Fruit fly (Drosophila melanogaster) whole organism, embryonic: Measurements from ENCODE around the gene Doc2.
A peak's percentile ranks its signal among the peaks of the same experiment; 100 is the strongest.

Source experiments
- Awh ChIP-seq: fragments of 200-800 bp; sonication (Bioruptor generic); IDR thresholded peaks from 2 replicates; pipeline ENCODE4, ENCODE4 v1.3.6; 2022; ENCODE audit warnings: missing biosample characterization, missing genetic modification characterization
- CG12236 ChIP-seq: fragments of 200-800 bp; sonication (Bioruptor generic); optimal IDR thresholded peaks from 2 replicates; lab custom pipeline; 2016; ENCODE audit warnings: missing biosample characterization, missing genetic modification characterization
- CG12391 ChIP-seq: fragments of 200-800 bp; sonication (Bioruptor generic); optimal IDR thresholded peaks from 3 replicates; lab custom pipeline; 2018; ENCODE audit warnings: missing biosample characterization, mild to moderate bottlenecking, missing genetic modification characterization, moderate library complexity
- CG14050 ChIP-seq: fragments of 200-800 bp; sonication (Bioruptor generic); IDR thresholded peaks from 3 replicates; pipeline ENCODE4 v1.3.6; 2022; ENCODE audit warnings: missing biosample characterization, missing genetic modification characterization
- CG15073 ChIP-seq: fragments of 200-800 bp; sonication (Bioruptor generic); optimal IDR thresholded peaks from 2 replicates; lab custom pipeline; 2016; ENCODE audit warnings: missing biosample characterization, missing genetic modification characterization
- CG18262 ChIP-seq: fragments of 200-800 bp; optimal IDR thresholded peaks from 3 replicates; lab custom pipeline; 2019; ENCODE audit warnings: missing biosample characterization, mild to moderate bottlenecking, missing genetic modification characterization, moderate library complexity
- CG2202 ChIP-seq: fragments of 200-800 bp; sonication (Bioruptor generic); optimal IDR thresholded peaks from 2 replicates; lab custom pipeline; 2018; ENCODE audit warnings: missing biosample characterization, mild to moderate bottlenecking, missing genetic modification characterization
- CG31388 ChIP-seq: fragments of 200-800 bp; sonication (Bioruptor generic); optimal IDR thresholded peaks from 2 replicates; lab custom pipeline; 2016; ENCODE audit warnings: missing biosample characterization, missing genetic modification characterization
- CG32767 ChIP-seq: fragments of 200-800 bp; sonication (Bioruptor generic); IDR thresholded peaks from 2 replicates; pipeline ENCODE4 v1.3.6; 2022; ENCODE audit warnings: missing biosample characterization, missing genetic modification characterization
- CG34224 ChIP-seq: fragments of 200-800 bp; sonication (Bioruptor generic); IDR thresholded peaks from 3 replicates; pipeline ENCODE4 v1.3.6; 2022; ENCODE audit warnings: missing biosample characterization, missing genetic modification characterization; ENCODE audit not compliant: partially characterized antibody
- CG3838 ChIP-seq: fragments of 200-800 bp; sonication (Bioruptor generic); optimal IDR thresholded peaks from 3 replicates; lab custom pipeline; 2016; ENCODE audit warnings: missing biosample characterization, missing genetic modification characterization
- CG4820 ChIP-seq: fragments of 200-800 bp; sonication (Bioruptor generic); optimal IDR thresholded peaks from 3 replicates; lab custom pipeline; 2016; ENCODE audit warnings: missing biosample characterization, missing genetic modification characterization
- CG6175 ChIP-seq: fragments of 200-800 bp; sonication (Bioruptor generic); IDR thresholded peaks from 3 replicates; pipeline ENCODE4 v1.3.6; 2022; ENCODE audit warnings: missing biosample characterization, missing genetic modification characterization
- CG6791 ChIP-seq: fragments of 200-800 bp; sonication (Bioruptor generic); IDR thresholded peaks from 3 replicates; pipeline ENCODE4 v1.3.6; 2022; ENCODE audit warnings: missing biosample characterization, missing genetic modification characterization; ENCODE audit not compliant: partially characterized antibody
- CG7357 ChIP-seq: fragments of 200-800 bp; sonication (Bioruptor generic); IDR thresholded peaks from 3 replicates; pipeline ENCODE4 v1.3.6; 2022; ENCODE audit warnings: missing biosample characterization, missing genetic modification characterization
- CG7928 ChIP-seq: fragments of 200-800 bp; sonication (Bioruptor generic); optimal IDR thresholded peaks from 2 replicates; lab custom pipeline; 2017; ENCODE audit warnings: missing biosample characterization, mild to moderate bottlenecking, missing genetic modification characterization
- CG8924 ChIP-seq: fragments of 200-800 bp; optimal IDR thresholded peaks from 3 replicates; lab custom pipeline; 2019; ENCODE audit warnings: missing biosample characterization, mild to moderate bottlenecking, missing genetic modification characterization, moderate library complexity
- CkIIα-i1 ChIP-seq: fragments of 200-800 bp; sonication (Bioruptor generic); IDR thresholded peaks from 2 replicates; pipeline ENCODE4 v1.3.6; 2022; ENCODE audit warnings: missing biosample characterization, missing genetic modification characterization
- CoRest ChIP-seq: fragments of 200-800 bp; sonication (Bioruptor generic); optimal IDR thresholded peaks from 3 replicates; lab custom pipeline; 2018; ENCODE audit warnings: missing biosample characterization, mild to moderate bottlenecking, missing genetic modification characterization, moderate library complexity
- Deaf1 ChIP-seq: fragments of 200-800 bp; optimal IDR thresholded peaks from 3 replicates; lab custom pipeline; 2019; ENCODE audit warnings: missing biosample characterization, mild to moderate bottlenecking, missing genetic modification characterization, moderate library complexity
- Dll ChIP-seq: fragments of 200-800 bp; sonication (Bioruptor generic); IDR thresholded peaks from 4 replicates; pipeline ENCODE4 v1.3.6; 2022; ENCODE audit warnings: missing biosample characterization, missing genetic modification characterization; ENCODE audit not compliant: partially characterized antibody
- Doc2 ChIP-seq: fragments of 200-800 bp; sonication (Bioruptor generic); IDR thresholded peaks from 2 replicates; pipeline ENCODE4 v1.3.6; 2022; ENCODE audit warnings: missing biosample characterization, missing genetic modification characterization
- E2f2 ChIP-seq: fragments of 200-800 bp; sonication (Bioruptor generic); IDR thresholded peaks from 2 replicates; pipeline ENCODE4 v1.3.6; 2022; ENCODE audit warnings: missing biosample characterization, missing genetic modification characterization
- Eip74EF ChIP-seq, 2 experiments: fragments of 200-800 bp in 1 of 2; fragments of >200 bp in 1 of 2; sonication (Bioruptor generic) in 1 of 2; optimal IDR thresholded peaks; 2 replicates each; lab custom pipeline; 2017 to 2019; ENCODE audit warnings: missing biosample characterization in 2 of 2, missing genetic modification characterization in 2 of 2, mild to moderate bottlenecking in 1 of 2, moderate library complexity in 1 of 2
- GATAe ChIP-seq: fragments of 200-800 bp; sonication (Bioruptor generic); conservative IDR thresholded peaks from 2 replicates; pipeline ENCODE4 v1.3.6; 2022; ENCODE audit warnings: missing biosample characterization, missing genetic modification characterization
- HmgZ ChIP-seq: fragments of 200-800 bp; sonication (Bioruptor generic); optimal IDR thresholded peaks from 2 replicates; lab custom pipeline; 2018; ENCODE audit warnings: missing biosample characterization, mild to moderate bottlenecking, missing genetic modification characterization
- Hsf ChIP-seq: fragments of 200-800 bp; sonication (Bioruptor generic); optimal IDR thresholded peaks from 3 replicates; lab custom pipeline; 2016; ENCODE audit warnings: missing biosample characterization, missing genetic modification characterization
- MESR4 ChIP-seq: fragments of 200-800 bp; sonication (Bioruptor generic); optimal IDR thresholded peaks from 2 replicates; lab custom pipeline; 2018; ENCODE audit warnings: missing biosample characterization, mild to moderate bottlenecking, missing genetic modification characterization, moderate library complexity
- Mad ChIP-seq: fragments of 200-800 bp; sonication (Bioruptor generic); optimal IDR thresholded peaks from 2 replicates; lab custom pipeline; 2016; ENCODE audit warnings: missing biosample characterization, missing genetic modification characterization
- Med ChIP-seq: fragments of 200-800 bp; sonication (Bioruptor generic); peaks from one replicate; lab custom pipeline; 2016; ENCODE audit warnings: missing biosample characterization, missing genetic modification characterization, mild to moderate bottlenecking, inconsistent platforms, moderate library complexity
- NC2α ChIP-seq: fragments of 200-800 bp; sonication (Bioruptor generic); optimal IDR thresholded peaks from 2 replicates; lab custom pipeline; 2016; ENCODE audit warnings: missing biosample characterization, missing genetic modification characterization
- NK7.1 ChIP-seq: fragments of 200-800 bp; sonication (Bioruptor generic); optimal IDR thresholded peaks from 3 replicates; lab custom pipeline; 2016; ENCODE audit warnings: missing biosample characterization, missing genetic modification characterization
- Nf-YB ChIP-seq: fragments of 200-800 bp; sonication (Bioruptor generic); optimal IDR thresholded peaks from 3 replicates; lab custom pipeline; 2019; ENCODE audit warnings: missing biosample characterization, mild to moderate bottlenecking, missing genetic modification characterization, moderate library complexity
- Opbp ChIP-seq: fragments of 200-800 bp; sonication (Bioruptor generic); IDR thresholded peaks from 3 replicates; pipeline ENCODE4 v1.3.6; 2022; ENCODE audit warnings: missing biosample characterization, missing genetic modification characterization; ENCODE audit not compliant: partially characterized antibody
- Scr ChIP-seq: fragments of 200-800 bp; sonication (Bioruptor generic); IDR thresholded peaks from 2 replicates; pipeline ENCODE4 v1.3.6; 2022; ENCODE audit warnings: missing biosample characterization, missing genetic modification characterization; ENCODE audit not compliant: partially characterized antibody
- Stat92E ChIP-seq, 3 experiments: fragments of >200 bp in 2 of 3; fragments of 200-800 bp in 1 of 3; sonication (Bioruptor generic) in 1 of 3; optimal IDR thresholded peaks; 2 replicates each; lab custom pipeline; 2017 to 2019; ENCODE audit warnings: missing biosample characterization in 3 of 3, missing genetic modification characterization in 3 of 3, mild to moderate bottlenecking in 1 of 3, moderate library complexity in 1 of 3
- croc ChIP-seq: fragments of 200-800 bp; sonication (Bioruptor generic); conservative IDR thresholded peaks from 3 replicates; pipeline ENCODE4 v1.3.6; 2022; ENCODE audit warnings: missing biosample characterization, missing genetic modification characterization
- crp ChIP-seq, 2 experiments: fragments of 200-800 bp; sonication (Bioruptor generic); optimal IDR thresholded peaks; 2 replicates in 1 of 2; 3 replicates in 1 of 2; lab custom pipeline; 2017; ENCODE audit warnings: missing biosample characterization in 2 of 2, missing genetic modification characterization in 2 of 2, mild to moderate bottlenecking in 1 of 2, moderate library complexity in 1 of 2
- dpn ChIP-seq, 2 experiments: fragments of 200-800 bp; sonication (Bioruptor generic); optimal IDR thresholded peaks; 3 replicates each; lab custom pipeline; 2016; ENCODE audit warnings: missing biosample characterization in 2 of 2, missing genetic modification characterization in 2 of 2
- esg ChIP-seq: fragments of 200-800 bp; sonication (Bioruptor generic); conservative IDR thresholded peaks from 2 replicates; pipeline ENCODE4 v1.3.6; 2022; ENCODE audit warnings: missing biosample characterization, missing genetic modification characterization
- fd102C ChIP-seq: fragments of 200-800 bp; sonication (Bioruptor generic); optimal IDR thresholded peaks from 2 replicates; lab custom pipeline; 2018; ENCODE audit warnings: missing biosample characterization, mild to moderate bottlenecking, missing genetic modification characterization, moderate library complexity
- grn ChIP-seq: fragments of 200-800 bp; sonication (Bioruptor generic); optimal IDR thresholded peaks from 3 replicates; lab custom pipeline; 2017; ENCODE audit warnings: missing biosample characterization, missing genetic modification characterization
- h ChIP-seq: fragments of >200 bp; optimal IDR thresholded peaks from 2 replicates; lab custom pipeline; 2017
- lbe ChIP-seq: fragments of 200-800 bp; sonication (Bioruptor generic); optimal IDR thresholded peaks from 2 replicates; lab custom pipeline; 2016; ENCODE audit warnings: missing biosample characterization, mild to moderate bottlenecking, missing genetic modification characterization
- mam ChIP-seq: fragments of 200-800 bp; sonication (Bioruptor generic); optimal IDR thresholded peaks from 3 replicates; lab custom pipeline; 2016; ENCODE audit warnings: missing biosample characterization, missing genetic modification characterization
- otp ChIP-seq: fragments of 200-800 bp; sonication (Bioruptor generic); IDR thresholded peaks from 3 replicates; pipeline ENCODE4, ENCODE4 v1.3.6; 2022; ENCODE audit warnings: missing biosample characterization, missing genetic modification characterization
- p53 ChIP-seq: fragments of 200-800 bp; sonication (Bioruptor generic); optimal IDR thresholded peaks from 2 replicates; lab custom pipeline; 2016; ENCODE audit warnings: missing biosample characterization, missing genetic modification characterization
- row ChIP-seq: fragments of 200-800 bp; sonication (Bioruptor generic); IDR thresholded peaks from 3 replicates; pipeline ENCODE4 v1.3.6; 2022; ENCODE audit warnings: missing biosample characterization, missing genetic modification characterization
- stc ChIP-seq: fragments of 200-800 bp; sonication (Bioruptor generic); IDR thresholded peaks from 2 replicates; pipeline ENCODE4 v1.3.6; 2022; ENCODE audit warnings: missing biosample characterization, missing genetic modification characterization
- zen ChIP-seq: fragments of 200-800 bp; sonication (Bioruptor generic); optimal IDR thresholded peaks from 3 replicates; lab custom pipeline; 2018; ENCODE audit warnings: missing biosample characterization, mild to moderate bottlenecking, missing genetic modification characterization, moderate library complexity
- zen2 ChIP-seq: fragments of 200-800 bp; sonication (Bioruptor generic); IDR thresholded peaks from 3 replicates; pipeline ENCODE4 v1.3.6; 2022; ENCODE audit warnings: missing biosample characterization, missing genetic modification characterization; ENCODE audit not compliant: partially characterized antibody

Doc2 gene

DNA sequence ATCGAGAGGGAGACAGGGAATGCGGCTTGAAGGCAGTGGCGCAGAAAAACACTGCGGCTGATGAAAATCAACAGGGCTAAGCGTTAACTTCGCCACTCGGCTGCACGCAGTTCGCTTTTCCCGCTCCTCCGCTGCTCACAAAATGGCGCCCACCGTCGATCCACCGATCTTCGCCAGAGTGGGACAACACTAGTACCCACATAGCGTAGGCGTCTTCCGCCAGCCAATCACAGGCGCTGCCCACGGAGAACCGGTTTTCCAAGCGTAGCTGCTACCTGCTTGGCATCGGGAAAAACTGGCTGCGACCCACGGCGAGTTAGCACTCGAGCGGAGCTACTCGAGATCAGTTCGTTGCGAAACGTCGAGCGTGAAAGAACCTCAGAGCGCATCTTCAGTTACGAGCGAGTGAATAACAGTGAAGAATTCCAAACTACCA lies 22.0 kb upstream of the Doc2 start, which contains the start of gene Doc1 (continued):
- no peak for TF ChIP-seq GATAe (GFP tag; lab: Robert Waterston, UW)
- TF ChIP-seq Mad (GFP tag; lab: Kevin White, UChicago): no peak
- no peak for TF ChIP-seq p53 (GFP tag; lab: Kevin White, UChicago)
- TF ChIP-seq Eip74EF (GFP tag; optimal IDR thresholded peaks at IDR 0.05; lab: Kevin White, UChicago): no peak
- no peak for TF ChIP-seq dpn (GFP tag; optimal IDR thresholded peaks at IDR 0.05; lab: Kevin White, UChicago)
- TF ChIP-seq NK7.1 (GFP tag; lab: Kevin White, UChicago): no peak
- TF ChIP-seq CG6175 (GFP tag; lab: Robert Waterston, UW): 0 out of 3 replicates have a peak, but pooled peaks have one; percentile 19
- TF ChIP-seq Nf-YB (GFP tag; lab: Kevin White, UChicago): peak; percentile 99
- no peak for TF ChIP-seq CG12391 (tag; lab: Kevin White, UChicago)
- TF ChIP-seq CG7928 (GFP tag; lab: Kevin White, UChicago): no peak
- no peak for TF ChIP-seq Doc2 (GFP tag; lab: Robert Waterston, UW)
- TF ChIP-seq CG7357 (GFP tag; lab: Robert Waterston, UW): no peak
- no peak for TF ChIP-seq fd102C (GFP tag; lab: Kevin White, UChicago)
- TF ChIP-seq MESR4 (GFP tag; lab: Kevin White, UChicago): no peak
- TF ChIP-seq CG6791 (GFP tag; lab: Robert Waterston, UW): peak; percentile 61; the same call in 2 of the 3 replicates
- TF ChIP-seq mam (GFP tag; lab: Kevin White, UChicago): no peak
- TF ChIP-seq NC2α (GFP tag; lab: Kevin White, UChicago): no peak
- peak; percentile 30 for TF ChIP-seq grn (GFP tag; lab: Kevin White, UChicago)
- 0 out of 3 replicates have a peak, but pooled peaks have one; percentile 12 for TF ChIP-seq otp (GFP tag; lab: Robert Waterston, UW)
- TF ChIP-seq croc (GFP tag; lab: Robert Waterston, UW): no peak
- TF ChIP-seq Scr (GFP tag; lab: Robert Waterston, UW): peak; percentile 30; the same call in 1 of the 2 replicates
- TF ChIP-seq zen2: 0 out of 3 replicates have a peak, but pooled peaks have one; percentile 40
- no peak for TF ChIP-seq Dll (GFP tag; lab: Robert Waterston, UW)
- TF ChIP-seq Deaf1 (tag; lab: Kevin White, UChicago): peak; percentile 65
- TF ChIP-seq CoRest: peak; percentile 11
- TF ChIP-seq stc (GFP tag; lab: Robert Waterston, UW): no peak
- TF ChIP-seq CG14050 (GFP tag; lab: Robert Waterston, UW): no peak
- TF ChIP-seq esg (GFP tag; lab: Robert Waterston, UW): no peak
- TF ChIP-seq CG15073 (GFP tag; lab: Kevin White, UChicago): no peak
- TF ChIP-seq E2f2: no peak
- TF ChIP-seq CG32767 (GFP tag; lab: Robert Waterston, UW): no peak
- TF ChIP-seq HmgZ (tag; lab: Kevin White, UChicago): no peak
- peak in 1 of 3 experiments; percentile 27 for TF ChIP-seq Stat92E (GFP tag; optimal IDR thresholded peaks at IDR 0.05; lab: Kevin White, UChicago)
- TF ChIP-seq lbe (GFP tag; lab: Kevin White, UChicago): no peak
- no peak for TF ChIP-seq CG8924
- TF ChIP-seq h (lab: Kevin White, UChicago): no peak
- TF ChIP-seq CG31388 (GFP tag; lab: Kevin White, UChicago): no peak
- no peak for TF ChIP-seq crp (GFP tag; optimal IDR thresholded peaks at IDR 0.05; lab: Kevin White, UChicago)
- TF ChIP-seq Hsf (GFP tag; lab: Kevin White, UChicago): no peak
- no peak for TF ChIP-seq Awh (GFP tag; lab: Robert Waterston, UW)
- TF ChIP-seq CG2202 (tag; lab: Kevin White, UChicago): no peak
- TF ChIP-seq Med (GFP tag; lab: Kevin White, UChicago): peak; percentile 56
- no peak for TF ChIP-seq CkIIα-i1 (GFP tag; lab: Robert Waterston, UW)
- TF ChIP-seq CG18262: no peak
- 0 out of 3 replicates have a peak, but pooled peaks have one; percentile 36 for TF ChIP-seq Opbp (GFP tag; lab: Robert Waterston, UW)
- no peak for TF ChIP-seq CG12236 (GFP tag; lab: Kevin White, UChicago)
- no peak for TF ChIP-seq CG34224 (GFP tag; lab: Robert Waterston, UW)
- no peak for TF ChIP-seq CG3838 (GFP tag; lab: Kevin White, UChicago)
- no peak for TF ChIP-seq CG4820 (GFP tag; lab: Kevin White, UChicago)
- peak; percentile 21 for TF ChIP-seq zen (tag; lab: Kevin White, UChicago)
- no peak for TF ChIP-seq row (GFP tag; lab: Robert Waterston, UW)
